Worm (Caenorhabditis elegans): ENCODE measurements around the gene F55A11.1.

F55A11.1 gene

DNA sequence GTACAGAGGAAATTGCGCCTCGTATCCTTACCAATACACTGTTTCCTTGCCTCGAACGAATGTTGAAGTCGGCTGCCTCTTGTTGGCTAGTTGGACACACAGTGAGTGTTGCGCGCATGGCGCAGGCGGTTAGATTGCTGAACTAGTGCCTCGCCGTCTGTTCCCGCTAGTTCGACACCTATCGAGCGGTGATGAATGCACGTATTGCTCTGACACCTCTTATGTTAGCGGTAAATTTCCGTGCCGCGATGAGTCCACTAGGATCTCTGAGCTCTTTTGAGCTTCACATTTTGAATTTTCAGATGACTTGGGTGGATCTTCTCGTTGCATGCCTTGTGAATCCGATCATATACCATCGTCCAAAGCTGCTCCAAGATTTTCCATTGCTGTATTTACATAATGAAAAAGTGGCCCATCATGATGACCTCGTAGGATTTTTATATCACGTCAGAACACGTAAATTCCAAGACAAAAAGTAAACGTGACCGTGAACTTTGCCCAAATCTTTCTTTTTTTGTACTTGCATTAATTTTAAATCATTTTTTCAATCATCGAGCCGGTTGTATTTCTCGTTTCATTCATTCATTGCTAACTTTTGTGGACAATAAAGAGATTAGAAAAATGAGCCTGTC is 18.7 kb upstream of the F55A11.1 start, which contains the start of gene F55A11.11:
F55A11.11 (plus strand) TSS at position 341 of the 632 bp plus-strand sequence.
- TF ChIP-seq unc-62 (GFP tag; optimal IDR thresholded peaks at IDR 0.05) = no peak

DNA sequence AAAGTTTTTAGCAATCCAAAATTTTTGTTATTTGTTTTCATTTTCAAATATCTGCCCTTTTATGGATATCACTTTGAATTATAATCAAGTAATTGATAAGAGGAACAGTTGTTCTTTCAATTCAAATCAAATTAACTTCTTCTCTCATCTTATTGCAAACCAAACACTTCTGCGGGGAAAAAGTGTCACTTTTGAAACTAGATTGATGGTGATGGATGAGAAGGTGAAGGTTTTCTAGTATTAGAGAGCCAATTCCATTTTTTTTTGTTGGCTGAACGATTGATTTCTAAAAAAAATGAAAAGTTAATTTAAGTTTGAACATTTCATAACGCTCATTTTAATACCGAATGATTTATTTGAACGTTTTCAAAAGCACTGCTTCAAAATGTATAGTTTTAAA is 15.6 kb upstream of the F55A11.1 start:
- no peak for TF ChIP-seq unc-62 (GFP tag; optimal IDR thresholded peaks at IDR 0.05)

DNA sequence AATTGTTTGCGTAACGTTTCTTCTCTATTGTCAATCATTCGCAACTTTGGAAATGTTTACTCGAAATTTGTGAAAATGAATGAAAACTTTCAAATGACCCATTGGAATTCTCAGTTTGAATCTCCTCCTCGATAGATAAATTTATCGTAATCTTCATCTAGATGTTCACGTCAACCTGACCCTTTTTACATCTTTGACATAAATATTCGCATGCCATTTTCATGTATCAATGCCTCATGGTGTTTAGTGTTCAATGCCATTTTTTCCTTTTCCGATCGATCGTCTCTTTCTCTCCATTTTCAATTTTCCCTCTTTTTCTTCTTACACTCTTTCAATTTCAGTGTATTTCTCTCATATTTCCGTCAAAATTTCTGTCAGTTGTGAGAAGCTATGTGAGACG is 15.1 kb upstream of the F55A11.1 start:
- TF ChIP-seq unc-62 (GFP tag; optimal IDR thresholded peaks at IDR 0.05) = no peak

DNA sequence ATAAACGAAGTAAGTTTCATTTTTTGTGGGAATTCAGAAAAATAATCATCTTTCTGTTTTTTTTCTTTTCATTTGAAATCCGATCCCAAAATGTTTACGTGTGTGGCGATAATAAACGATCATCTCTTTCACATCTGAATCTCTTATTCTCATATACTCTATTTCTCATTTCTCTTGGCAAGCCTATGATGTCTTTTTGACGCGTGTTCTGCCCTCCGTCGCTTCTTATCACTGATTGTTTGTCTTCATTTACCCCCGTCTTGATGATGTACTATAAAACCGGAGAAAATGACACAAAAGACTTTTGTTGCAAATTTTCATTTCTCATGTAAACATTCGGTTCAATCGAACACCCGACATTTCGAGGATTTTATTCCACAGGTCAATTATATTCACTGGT is 13.7 kb upstream of the F55A11.1 start:
- TF ChIP-seq unc-62 (GFP tag; optimal IDR thresholded peaks at IDR 0.05) = no peak

DNA sequence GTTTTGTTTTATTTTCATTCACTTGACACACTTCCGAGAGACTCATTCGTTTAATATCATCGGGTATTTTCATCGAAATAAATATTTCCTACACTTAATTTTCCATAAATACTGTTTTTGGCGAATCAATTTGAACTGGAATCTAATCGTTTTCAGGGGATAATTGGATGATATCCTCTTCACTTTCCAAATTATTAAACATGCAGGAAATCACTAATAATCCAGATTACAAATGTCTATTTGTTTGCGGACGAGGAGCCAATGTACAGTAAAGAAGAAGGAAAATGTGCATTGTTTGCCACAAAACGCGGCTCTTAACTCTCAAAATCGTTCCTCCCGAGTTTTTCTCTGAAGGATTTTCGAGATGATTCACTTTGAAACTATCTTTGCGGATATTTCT is 12.4 kb upstream of the F55A11.1 start, which contains the start of gene F55A11.6:
F55A11.6 (plus strand) TSS at position 301 of the 400 bp plus-strand sequence.
- no peak for TF ChIP-seq unc-62 (GFP tag; optimal IDR thresholded peaks at IDR 0.05)

DNA sequence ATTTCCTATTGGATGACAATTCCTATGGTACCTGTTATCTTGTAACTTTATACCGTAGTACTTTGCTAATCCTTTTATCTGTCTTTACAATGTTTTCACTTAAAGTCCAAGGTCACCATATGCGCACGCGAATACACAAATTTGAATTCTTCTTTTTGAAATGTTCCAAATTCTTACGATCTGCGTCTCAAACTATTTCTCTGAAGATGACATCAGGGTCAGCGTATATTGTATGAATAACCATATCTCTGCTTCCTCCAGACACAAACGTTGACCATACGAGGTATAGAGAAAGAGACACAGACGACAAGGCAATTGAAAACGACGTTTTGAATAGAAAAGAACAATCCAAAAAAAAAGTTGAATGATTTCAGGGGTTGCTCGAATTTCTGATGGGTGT is 9.7 kb upstream of the F55A11.1 start:
- no peak for TF ChIP-seq unc-62 (GFP tag; optimal IDR thresholded peaks at IDR 0.05)

DNA sequence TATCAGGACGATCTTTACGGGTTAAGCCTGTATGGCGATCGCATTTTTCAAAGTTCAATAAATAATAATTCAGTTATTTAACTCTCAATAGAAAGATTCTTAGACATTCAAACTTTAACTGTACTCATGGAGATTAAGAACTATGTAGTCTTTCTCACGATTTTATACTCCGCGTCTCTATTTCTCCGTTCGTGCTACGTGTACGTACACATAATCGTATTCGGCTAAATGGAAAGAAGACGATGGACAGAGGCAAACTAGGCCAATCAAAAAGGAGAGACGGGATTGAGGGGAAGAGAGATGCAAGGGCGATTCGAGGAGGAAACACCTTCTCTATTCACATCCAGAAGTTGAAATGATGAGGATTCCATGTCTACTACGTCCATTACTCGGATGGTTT is 9.2 kb upstream of the F55A11.1 start, which contains the start of gene bus-18:
bus-18 (plus strand) TSS at position 301 of the 400 bp plus-strand sequence.
- no peak for TF ChIP-seq unc-62 (GFP tag; optimal IDR thresholded peaks at IDR 0.05)

DNA sequence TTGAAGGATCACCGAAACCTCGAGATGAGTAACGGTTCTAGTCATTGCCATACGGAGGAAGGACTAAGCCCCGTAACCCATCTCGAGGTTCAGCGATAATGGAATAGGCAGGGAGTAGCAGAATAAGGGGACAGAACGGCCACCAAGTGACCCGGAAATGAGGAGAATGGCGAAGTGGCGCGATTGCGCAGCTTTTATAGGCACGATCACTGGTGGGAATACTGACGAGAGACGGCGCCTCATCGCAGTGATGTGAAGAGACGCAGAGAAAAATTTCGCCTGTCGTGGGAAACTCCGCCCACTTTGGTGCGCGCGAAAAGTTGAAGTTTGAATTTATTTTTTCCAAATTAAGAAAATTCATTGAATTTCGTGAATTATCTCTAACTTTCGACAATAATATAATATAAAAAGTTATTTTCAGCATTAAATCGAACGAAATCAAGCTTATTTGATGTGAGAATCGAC is 5.9 kb upstream of the F55A11.1 start, which contains the start of gene F55A11.4:
F55A11.4 (plus strand) TSS at position 415 of the 465 bp plus-strand sequence.
- TF ChIP-seq unc-62 (GFP tag; optimal IDR thresholded peaks at IDR 0.05) = no peak

DNA sequence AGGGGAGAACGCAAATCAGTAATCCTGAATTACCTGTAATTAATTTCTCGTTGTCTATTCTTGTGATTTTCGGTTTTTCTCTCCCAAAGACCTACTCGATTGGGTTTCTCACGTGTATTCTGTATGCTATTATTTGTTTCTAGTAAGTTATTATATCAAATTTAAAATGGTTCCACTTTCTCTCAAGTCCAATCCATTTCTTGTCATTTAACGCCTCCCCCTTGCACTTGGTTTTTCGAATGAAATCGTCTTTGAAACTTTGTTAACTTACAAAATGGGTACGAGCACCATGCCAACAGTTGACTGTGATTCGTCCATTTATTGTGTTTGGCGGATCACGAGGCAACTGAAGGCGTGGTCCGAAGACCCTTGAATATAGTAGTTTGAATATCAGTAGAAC is 5.5 kb upstream of the F55A11.1 start:
- no peak for TF ChIP-seq unc-62 (GFP tag; optimal IDR thresholded peaks at IDR 0.05)

DNA sequence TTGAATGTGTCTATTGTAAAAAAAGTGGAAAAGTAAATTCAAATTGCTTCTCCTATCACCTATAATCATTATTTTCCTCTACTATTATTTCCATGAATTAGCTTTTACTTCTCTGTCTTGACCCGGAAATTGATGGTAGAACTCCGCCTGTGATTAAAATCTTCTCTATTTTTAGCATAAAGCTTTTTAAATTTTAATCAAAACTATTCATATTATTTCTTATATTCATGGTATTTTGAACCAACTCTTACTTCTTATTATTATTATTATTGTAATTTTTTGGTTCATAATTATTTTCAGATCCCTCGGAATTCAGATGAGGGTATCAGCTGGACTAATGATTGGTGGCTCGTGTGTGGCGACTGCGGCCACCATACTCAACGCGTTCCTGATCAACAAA is 2.8 kb upstream of the F55A11.1 start, which contains the start of gene sel-11:
sel-11 (plus strand) TSS at position 301 of the 400 bp plus-strand sequence.
- TF ChIP-seq unc-62 (GFP tag; optimal IDR thresholded peaks at IDR 0.05) = no peak

DNA sequence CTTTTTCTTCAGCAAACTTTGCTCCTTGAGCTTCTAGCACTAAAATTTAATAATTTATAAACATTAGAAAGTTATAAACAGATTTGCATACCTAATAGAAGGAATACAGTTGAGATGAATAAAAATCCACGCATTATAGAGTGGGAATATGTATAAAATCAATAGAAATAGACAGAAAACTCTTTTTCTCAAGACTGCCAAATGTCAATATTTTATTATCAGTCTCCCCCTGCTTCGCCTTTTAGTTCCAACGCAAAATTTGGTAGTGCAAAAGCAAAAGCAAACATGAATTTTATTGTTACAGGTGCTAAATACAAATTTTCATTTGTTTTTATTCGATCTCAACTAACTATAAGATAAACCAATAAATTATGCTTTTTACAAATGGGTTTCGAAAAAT is 1.3 kb downstream of the F55A11.1 start, which contains the start of gene T04F3.4:
T04F3.4 (minus strand) TSS at position 187 of the 400 bp plus-strand sequence.
- no peak for TF ChIP-seq unc-62 (GFP tag; optimal IDR thresholded peaks at IDR 0.05)

DNA sequence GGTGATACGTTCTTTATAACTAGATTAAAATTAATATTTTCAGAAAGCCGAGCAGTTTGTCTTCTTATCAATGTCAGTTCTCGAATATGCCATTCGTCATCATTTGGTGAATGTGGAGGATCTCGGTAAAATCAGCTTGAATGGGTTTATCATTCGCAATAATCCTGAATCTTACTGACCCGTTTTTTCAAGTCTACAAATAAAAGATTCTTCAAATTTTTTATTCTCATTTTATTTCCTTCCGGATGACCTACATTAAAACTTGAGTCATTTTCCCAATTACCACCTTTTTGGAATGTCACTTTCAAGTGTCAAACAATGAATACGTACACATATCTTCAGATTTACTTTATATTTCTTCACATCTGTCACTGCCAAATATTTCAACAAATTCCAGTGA is 3.8 kb downstream of the F55A11.1 start, which contains the start of gene T04F3.5:
T04F3.5 (plus strand) TSS at position 301 of the 400 bp plus-strand sequence.
- TF ChIP-seq unc-62 (GFP tag; optimal IDR thresholded peaks at IDR 0.05) = no peak

DNA sequence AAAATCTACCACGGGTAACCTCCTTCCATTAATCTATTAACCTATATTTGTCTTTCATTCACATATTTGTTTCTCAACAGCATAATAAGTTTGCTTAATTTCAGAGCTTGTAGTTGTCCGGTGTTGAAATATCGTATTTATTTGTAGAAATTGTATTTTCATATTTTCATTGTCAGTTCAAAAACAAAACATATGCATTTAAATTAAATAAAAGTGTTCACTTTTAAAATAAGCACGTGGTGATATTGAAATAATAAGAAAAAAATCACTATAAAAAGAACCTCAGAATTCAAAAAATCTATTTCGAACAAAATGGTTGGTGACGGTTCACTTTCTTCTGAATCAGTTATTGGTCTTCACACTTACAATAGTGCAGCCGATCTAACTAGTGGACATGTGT is 5.5 kb downstream of the F55A11.1 start, which contains the start of gene T04F3.3:
T04F3.3 (plus strand) TSS at position 301 of the 400 bp plus-strand sequence.
- TF ChIP-seq unc-62 (GFP tag; optimal IDR thresholded peaks at IDR 0.05) = no peak

DNA sequence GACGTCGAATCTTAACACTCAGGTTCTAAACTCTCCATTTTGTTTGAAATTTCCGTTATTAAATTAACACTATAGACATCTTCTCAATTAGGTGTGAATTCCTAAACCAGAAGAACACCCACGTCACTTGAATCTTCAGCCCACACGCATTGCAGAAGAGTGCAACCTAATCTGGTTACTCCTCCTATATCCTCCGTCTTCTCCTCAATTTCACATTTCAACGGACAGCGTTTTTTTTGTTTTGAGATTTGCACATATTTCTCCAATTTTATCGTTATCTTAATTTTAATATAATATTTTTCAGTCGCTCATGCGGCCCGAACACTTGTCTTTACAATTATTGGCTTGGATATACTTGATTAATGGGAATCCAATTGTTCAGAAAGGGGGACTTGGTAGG is 6.8 kb downstream of the F55A11.1 start, which contains the start of gene smoc-1:
smoc-1 (plus strand) TSS at position 301 of the 400 bp plus-strand sequence.
- TF ChIP-seq unc-62 (GFP tag; optimal IDR thresholded peaks at IDR 0.05) = no peak

DNA sequence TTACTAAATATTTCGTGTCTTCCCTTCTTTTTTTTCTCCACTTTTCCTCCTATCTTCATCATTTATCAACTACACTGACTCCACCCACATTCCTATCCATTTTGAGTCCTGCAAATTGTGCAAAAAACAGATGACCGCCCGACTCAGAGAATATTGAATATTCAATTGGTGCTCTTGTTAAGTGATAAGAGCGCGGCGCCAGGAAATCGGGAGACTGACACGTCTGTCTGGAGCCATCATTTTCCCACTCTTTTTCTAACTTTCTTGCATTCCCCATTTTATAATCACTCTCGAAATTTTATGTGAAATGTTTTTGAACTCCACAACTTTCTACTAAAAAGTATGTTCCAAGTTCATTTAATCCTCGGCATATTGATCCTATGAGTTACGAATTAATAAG is 8.3 kb downstream of the F55A11.1 start:
- no peak for TF ChIP-seq unc-62 (GFP tag; optimal IDR thresholded peaks at IDR 0.05)

DNA sequence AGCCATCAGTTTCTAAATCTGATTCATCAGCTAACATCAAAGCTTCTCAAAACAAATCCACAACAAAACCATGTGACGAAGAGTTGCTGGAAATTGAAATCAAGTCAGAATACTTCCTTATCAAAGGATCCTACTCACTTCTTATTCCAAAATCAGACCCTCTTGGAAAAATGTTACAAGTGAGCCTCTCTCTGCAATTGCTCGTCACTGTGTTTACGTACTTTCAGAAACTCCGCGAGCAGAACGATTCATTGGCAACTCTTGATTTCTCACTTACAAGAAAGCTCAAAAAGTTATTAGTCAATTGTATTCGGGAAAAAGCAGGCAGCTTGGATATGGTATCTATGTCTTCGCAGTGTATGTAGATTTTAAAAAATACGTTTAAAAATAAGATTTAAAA is 12.7 kb downstream of the F55A11.1 start:
- no peak for TF ChIP-seq unc-62 (GFP tag; optimal IDR thresholded peaks at IDR 0.05)

DNA sequence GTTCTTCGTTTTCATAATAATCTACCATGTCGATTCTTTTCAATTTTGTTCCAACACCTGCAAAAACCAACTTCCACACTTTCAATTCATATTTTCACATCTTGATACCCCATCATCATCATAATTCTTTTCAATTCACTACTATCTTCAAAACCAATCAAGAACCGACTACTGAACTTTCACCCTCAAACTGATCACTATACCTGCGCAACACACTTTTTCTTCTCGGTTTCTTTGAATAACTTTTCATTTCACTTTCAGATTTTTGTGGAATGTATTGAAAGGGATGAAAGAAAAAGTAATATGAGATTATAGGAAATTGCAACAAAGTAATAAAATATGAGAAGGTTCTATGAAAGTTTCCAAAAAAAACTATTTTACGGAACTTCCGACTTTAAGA is 23.1 kb downstream of the F55A11.1 start:
- TF ChIP-seq unc-62 (GFP tag; optimal IDR thresholded peaks at IDR 0.05) = no peak

Data from whole organism, dauer.